Fruit fly (Drosophila melanogaster): ENCODE measurements around the gene Skadu.

Gene Skadu

DNA sequence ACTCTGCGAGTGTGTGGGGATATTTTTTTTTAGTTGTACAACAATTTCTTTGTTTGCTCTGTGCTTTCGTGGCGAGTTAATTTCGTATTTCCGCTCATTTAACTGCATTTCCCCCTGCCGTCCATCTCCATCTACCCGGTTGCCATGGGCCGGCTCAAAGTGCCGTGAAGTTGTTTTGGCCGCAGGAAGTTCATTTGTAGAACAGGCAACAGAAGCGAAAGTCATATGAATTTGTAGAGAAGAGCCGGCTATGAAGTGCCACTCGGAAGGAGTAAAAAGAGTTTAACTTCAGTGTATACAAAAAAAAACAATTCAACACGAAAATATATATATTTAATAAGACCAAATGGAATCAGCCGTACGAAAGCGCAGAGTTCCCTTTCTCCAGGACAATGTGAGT, at the start of gene Skadu:
TSS of gene Skadu (plus strand) at position 301 of the 400 bp plus-strand sequence.
- no peak for TF ChIP-seq kay (GFP tag; ENCODE audit: borderline replicate concordance)
- TF ChIP-seq CG11617 (GFP tag; optimal IDR thresholded peaks at IDR 0.05): no peak
- no peak for TF ChIP-seq Crg-1 (GFP tag; optimal IDR thresholded peaks at IDR 0.05)
- no peak for TF ChIP-seq CG14711 (tag; optimal IDR thresholded peaks at IDR 0.05)
- no peak for TF ChIP-seq Hr96 (GFP tag; optimal IDR thresholded peaks at IDR 0.05)
- TF ChIP-seq pad (GFP tag; optimal IDR thresholded peaks at IDR 0.05): no peak
- TF ChIP-seq Clk (GFP tag; optimal IDR thresholded peaks at IDR 0.05): no peak
- no peak for TF ChIP-seq CG33017 (tag; optimal IDR thresholded peaks at IDR 0.05)
- no peak for TF ChIP-seq ovo (GFP tag; optimal IDR thresholded peaks at IDR 0.05)
- no peak for TF ChIP-seq cic (GFP tag; optimal IDR thresholded peaks at IDR 0.05)
- no peak for TF ChIP-seq CG7101 (tag; optimal IDR thresholded peaks at IDR 0.05)
- TF ChIP-seq CG1620 (GFP tag; optimal IDR thresholded peaks at IDR 0.05): no peak
- TF ChIP-seq Mnt (GFP tag; optimal IDR thresholded peaks at IDR 0.05): no peak
- no peak for TF ChIP-seq tj (GFP tag; optimal IDR thresholded peaks at IDR 0.05)
- TF ChIP-seq CG7045 (GFP tag; optimal IDR thresholded peaks at IDR 0.05): no peak
- TF ChIP-seq bab1 (GFP tag; optimal IDR thresholded peaks at IDR 0.05): no peak
- TF ChIP-seq CG12768 (GFP tag; optimal IDR thresholded peaks at IDR 0.05): no peak
- no peak for TF ChIP-seq CG5204 (GFP tag; optimal IDR thresholded peaks at IDR 0.05)
- no peak for TF ChIP-seq toe (GFP tag; optimal IDR thresholded peaks at IDR 0.05)

DNA sequence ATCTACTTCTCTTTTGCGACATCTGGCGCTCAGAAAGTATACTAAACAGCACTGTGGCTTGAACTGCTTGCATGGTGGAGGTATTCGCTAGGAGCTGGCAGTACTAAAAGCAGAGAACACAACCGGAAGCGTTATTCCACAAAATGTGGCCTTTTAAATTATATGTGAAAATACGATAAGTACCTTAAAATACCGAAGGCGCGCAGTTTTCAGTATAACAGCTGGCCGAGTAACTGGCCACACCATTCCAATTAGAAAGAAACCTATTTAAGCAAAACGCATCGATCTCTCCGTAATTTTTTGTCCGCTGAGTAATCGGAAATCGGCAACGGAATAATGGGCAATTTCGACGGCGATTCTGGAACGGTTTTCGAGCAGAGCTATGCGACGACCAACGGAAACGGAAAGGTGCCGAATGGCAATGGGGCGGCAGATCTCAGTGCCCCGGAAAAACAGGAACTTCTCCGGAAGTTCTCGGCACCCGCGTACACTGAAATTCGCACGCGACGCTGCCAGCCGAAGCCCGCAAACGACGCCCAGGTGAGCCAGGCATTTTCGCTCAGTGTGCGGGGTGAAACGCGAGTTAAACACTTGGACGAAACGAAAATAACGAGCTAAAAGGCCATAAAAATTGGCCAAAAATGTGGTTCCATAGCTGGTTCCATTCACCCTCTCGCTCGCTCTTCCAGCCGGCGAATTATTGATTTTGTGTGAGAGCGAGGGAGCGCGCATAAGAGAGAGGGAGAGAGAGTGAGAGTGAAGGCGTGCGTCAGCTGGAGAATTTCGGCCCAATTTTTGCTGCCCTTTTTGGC, 48.2 kb upstream of the Skadu start, which contains the start of gene lace:
TSS of gene lace (plus strand) at position 243 of the 812 bp plus-strand sequence.
- TF ChIP-seq pad (GFP tag; optimal IDR thresholded peaks at IDR 0.05): peak; percentile 52
- TF ChIP-seq CG33017 (tag; optimal IDR thresholded peaks at IDR 0.05): no peak
- TF ChIP-seq kay (GFP tag; ENCODE audit: borderline replicate concordance): no peak
- TF ChIP-seq Clk (GFP tag; optimal IDR thresholded peaks at IDR 0.05): peak; percentile 5
- peak; percentile 18 for TF ChIP-seq Mnt (GFP tag; optimal IDR thresholded peaks at IDR 0.05)
- TF ChIP-seq CG11617 (GFP tag; optimal IDR thresholded peaks at IDR 0.05): no peak
- peak; percentile 62 for TF ChIP-seq CG7045 (GFP tag; optimal IDR thresholded peaks at IDR 0.05)
- peak; percentile 65 for TF ChIP-seq toe (GFP tag; optimal IDR thresholded peaks at IDR 0.05)
- peak; percentile 30 for TF ChIP-seq Hr96 (GFP tag; optimal IDR thresholded peaks at IDR 0.05)
- TF ChIP-seq Crg-1 (GFP tag; optimal IDR thresholded peaks at IDR 0.05): peak; percentile 55
- TF ChIP-seq cic (GFP tag; optimal IDR thresholded peaks at IDR 0.05): peak; percentile 19
- peak; percentile 66 for TF ChIP-seq ovo (GFP tag; optimal IDR thresholded peaks at IDR 0.05)
- TF ChIP-seq CG5204 (GFP tag; optimal IDR thresholded peaks at IDR 0.05): peak; percentile 63
- TF ChIP-seq CG14711 (tag; optimal IDR thresholded peaks at IDR 0.05): peak; percentile 6
- no peak for TF ChIP-seq cnc (optimal IDR thresholded peaks at IDR 0.05)
- TF ChIP-seq bab1 (GFP tag; optimal IDR thresholded peaks at IDR 0.05): peak; percentile 61
- TF ChIP-seq tj (GFP tag; optimal IDR thresholded peaks at IDR 0.05): peak; percentile 34
- peak; percentile 20 for TF ChIP-seq CG12768 (GFP tag; optimal IDR thresholded peaks at IDR 0.05)
- TF ChIP-seq CG7101 (tag; optimal IDR thresholded peaks at IDR 0.05): peak; percentile 64
- peak; percentile 66 for TF ChIP-seq CG1620 (GFP tag; optimal IDR thresholded peaks at IDR 0.05)

DNA sequence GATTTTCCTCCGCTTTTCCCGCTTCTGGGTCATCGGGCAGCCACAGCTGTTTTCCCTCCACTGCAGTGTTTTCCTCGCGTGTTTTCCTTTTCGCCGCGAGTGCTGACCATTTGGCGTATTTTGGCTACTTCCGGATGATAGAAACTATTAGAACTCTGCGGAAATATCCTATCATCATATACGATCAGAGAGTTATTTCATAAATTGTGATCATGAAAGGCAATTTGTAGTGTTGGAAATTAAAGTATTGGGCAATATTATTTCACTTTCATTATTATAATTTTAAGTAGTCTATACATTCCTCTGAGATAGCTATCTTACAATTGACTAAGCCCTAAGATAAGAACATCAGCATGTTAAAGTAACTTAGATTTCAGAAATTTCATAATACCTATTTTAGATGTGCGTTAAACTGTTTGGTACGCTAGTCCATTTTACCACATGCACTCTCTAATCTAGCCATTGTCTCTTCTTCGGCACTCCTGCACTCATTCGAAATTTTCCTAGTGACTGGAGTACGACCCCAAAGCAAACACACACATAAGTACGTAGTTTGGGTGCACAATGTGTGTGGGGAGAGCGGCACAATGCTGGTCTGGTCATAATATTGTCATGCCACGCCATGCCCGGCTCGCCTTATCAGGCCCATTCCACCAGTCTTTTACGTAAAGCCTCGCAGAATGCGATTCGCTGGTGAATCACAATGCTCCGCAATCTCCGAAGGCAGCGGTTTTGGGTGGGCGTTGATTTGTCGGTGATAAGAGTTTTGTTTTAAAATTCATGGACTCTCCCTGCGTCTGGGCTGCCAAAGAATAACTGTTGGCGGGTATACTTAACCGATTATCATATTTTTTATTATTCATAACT, 47.4 kb upstream of the Skadu start:
- TF ChIP-seq CG7101 (tag; optimal IDR thresholded peaks at IDR 0.05) (no peak), CG11617 (GFP tag; optimal IDR thresholded peaks at IDR 0.05) (no peak), kay (GFP tag; ENCODE audit: borderline replicate concordance) (peak; percentile 88), Hr96 (GFP tag; optimal IDR thresholded peaks at IDR 0.05) (no peak), pad (GFP tag; optimal IDR thresholded peaks at IDR 0.05) (no peak), CG7045 (GFP tag; optimal IDR thresholded peaks at IDR 0.05) (no peak), toe (GFP tag; optimal IDR thresholded peaks at IDR 0.05) (no peak), Mnt (GFP tag; optimal IDR thresholded peaks at IDR 0.05) (no peak)

DNA sequence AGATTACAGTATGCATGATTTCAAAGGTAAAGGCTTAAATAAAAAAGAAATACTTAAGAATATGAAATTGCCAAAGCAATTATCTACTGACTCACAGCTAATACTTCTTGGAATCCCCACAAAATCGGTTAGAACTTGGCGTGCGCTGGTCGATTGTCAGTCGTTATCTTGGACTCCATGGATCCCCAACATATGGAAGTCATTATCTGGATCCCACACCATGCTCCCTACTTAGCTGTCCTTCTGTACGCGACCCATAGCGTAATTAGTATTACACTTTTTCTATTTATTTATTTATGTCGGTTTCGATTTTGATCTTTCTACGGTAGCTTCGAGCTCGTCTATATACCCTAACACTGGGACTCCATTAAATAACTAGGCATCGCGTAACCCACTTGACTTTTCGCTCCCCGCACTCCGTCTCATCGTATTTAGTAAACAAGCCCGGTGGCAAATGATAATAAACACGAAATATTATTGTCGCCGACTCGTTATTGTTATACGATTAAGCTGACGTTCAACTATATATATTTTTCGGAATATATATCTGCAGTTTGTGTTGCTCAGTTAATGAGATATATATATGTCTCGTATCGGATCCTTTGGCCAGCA, 46.3 kb upstream of the Skadu start:
- TF ChIP-seq cnc (optimal IDR thresholded peaks at IDR 0.05): no peak
- peak; percentile 23 for TF ChIP-seq CG12768 (GFP tag; optimal IDR thresholded peaks at IDR 0.05)

DNA sequence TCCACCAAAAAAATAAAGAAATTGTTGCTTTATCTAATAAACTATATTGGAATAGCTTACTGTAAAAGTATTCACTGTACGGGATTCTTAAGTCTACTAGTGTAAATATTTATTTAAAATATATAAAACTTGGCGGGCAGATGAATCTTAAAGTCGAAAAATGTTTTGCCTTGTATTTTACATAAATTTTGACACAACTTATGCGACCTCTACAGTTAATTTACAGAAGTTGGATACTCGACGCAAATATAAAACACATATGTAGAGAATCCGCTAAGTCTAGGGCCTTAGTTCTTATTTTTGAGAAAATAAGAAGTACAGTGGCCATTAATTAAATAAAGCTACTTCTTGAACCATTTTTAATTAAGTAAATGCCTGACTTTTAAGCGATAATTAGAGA, 42.8 kb upstream of the Skadu start:
- no peak for TF ChIP-seq CG7101 (tag; optimal IDR thresholded peaks at IDR 0.05)
- TF ChIP-seq Hr96 (GFP tag; optimal IDR thresholded peaks at IDR 0.05): no peak
- TF ChIP-seq CG1620 (GFP tag; optimal IDR thresholded peaks at IDR 0.05): no peak

DNA sequence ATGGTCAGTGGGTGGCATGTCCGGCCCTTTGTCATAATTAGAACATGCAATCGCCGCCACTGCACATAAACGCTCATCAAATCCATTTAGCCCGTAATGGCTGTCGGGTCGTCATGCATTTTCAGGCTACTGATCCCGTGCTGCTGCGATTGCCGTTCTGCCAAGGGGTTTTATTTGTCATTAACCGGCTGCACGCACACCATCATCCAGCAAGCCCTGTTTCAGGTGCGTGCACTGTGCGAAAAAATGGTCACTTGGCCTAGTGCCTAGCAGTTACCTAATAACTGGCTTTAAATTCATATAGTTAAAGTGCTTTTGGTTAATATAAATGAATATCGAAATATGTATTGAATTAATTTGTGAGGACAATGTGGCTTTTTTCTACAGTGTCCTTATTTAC, 9.9 kb upstream of the Skadu start:
- TF ChIP-seq ovo (GFP tag; optimal IDR thresholded peaks at IDR 0.05) (no peak), Hr96 (GFP tag; optimal IDR thresholded peaks at IDR 0.05) (no peak), tj (GFP tag; optimal IDR thresholded peaks at IDR 0.05) (no peak), CG1620 (GFP tag; optimal IDR thresholded peaks at IDR 0.05) (no peak), CG5204 (GFP tag; optimal IDR thresholded peaks at IDR 0.05) (no peak), cnc (optimal IDR thresholded peaks at IDR 0.05) (no peak), CG7045 (GFP tag; optimal IDR thresholded peaks at IDR 0.05) (no peak), Clk (GFP tag; optimal IDR thresholded peaks at IDR 0.05) (no peak), toe (GFP tag; optimal IDR thresholded peaks at IDR 0.05) (no peak), CG11617 (GFP tag; optimal IDR thresholded peaks at IDR 0.05) (no peak), pad (GFP tag; optimal IDR thresholded peaks at IDR 0.05) (no peak)
